Fruit fly (Drosophila melanogaster): ENCODE data around the gene alphaTub85E.

The alphaTub85E gene

DNA sequence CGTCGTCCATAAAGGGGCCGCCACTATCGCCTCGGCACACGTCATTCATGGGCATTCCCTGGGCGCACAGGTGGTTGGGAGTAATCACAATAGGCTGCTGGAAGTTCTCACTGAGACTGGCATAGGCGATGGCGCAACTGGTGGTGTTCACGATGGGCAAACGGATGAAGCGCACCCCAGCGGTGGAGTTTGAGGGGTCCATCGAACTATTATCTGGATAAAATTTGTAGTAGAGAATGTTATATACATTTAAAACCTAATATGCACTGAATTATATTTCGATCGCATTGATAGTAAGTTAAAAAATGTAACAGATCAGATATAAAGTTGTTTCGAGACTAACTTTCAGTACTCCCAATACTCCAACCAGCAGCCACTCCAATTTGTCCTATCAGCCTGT lies 10.2 kb upstream of the alphaTub85E start, which contains the start of gene CG31415:
Gene CG31415 (plus strand): TSS at position 301 of the 400 bp plus-strand sequence.
- no peak for TF ChIP-seq CG3919 (GFP tag; optimal IDR thresholded peaks at IDR 0.05)
- no peak for TF ChIP-seq ss (GFP tag; optimal IDR thresholded peaks at IDR 0.05)
- TF ChIP-seq CG1621 (tag; optimal IDR thresholded peaks at IDR 0.05), result no peak
- no peak for TF ChIP-seq Eip75B (GFP tag; optimal IDR thresholded peaks at IDR 0.05)
- TF ChIP-seq salr (GFP tag; optimal IDR thresholded peaks at IDR 0.05), result no peak
- no peak for TF ChIP-seq pdm3 (GFP tag; optimal IDR thresholded peaks at IDR 0.05)
- no peak for TF ChIP-seq cyc (GFP tag; optimal IDR thresholded peaks at IDR 0.05)
- no peak for TF ChIP-seq Gug (GFP tag; IDR thresholded peaks at IDR 0.05)
- no peak for TF ChIP-seq CG3032 (tag; optimal IDR thresholded peaks at IDR 0.05)
- no peak for TF ChIP-seq OdsH (GFP tag; optimal IDR thresholded peaks at IDR 0.05)
- TF ChIP-seq Met (GFP tag; optimal IDR thresholded peaks at IDR 0.05), result no peak
- no peak for TF ChIP-seq fkh (GFP tag; optimal IDR thresholded peaks at IDR 0.05)
- TF ChIP-seq CG4318 (GFP tag; optimal IDR thresholded peaks at IDR 0.05), result no peak
- no peak for TF ChIP-seq Hr4 (GFP tag; optimal IDR thresholded peaks at IDR 0.05)
- TF ChIP-seq CG16779 (tag; optimal IDR thresholded peaks at IDR 0.05), result no peak

DNA sequence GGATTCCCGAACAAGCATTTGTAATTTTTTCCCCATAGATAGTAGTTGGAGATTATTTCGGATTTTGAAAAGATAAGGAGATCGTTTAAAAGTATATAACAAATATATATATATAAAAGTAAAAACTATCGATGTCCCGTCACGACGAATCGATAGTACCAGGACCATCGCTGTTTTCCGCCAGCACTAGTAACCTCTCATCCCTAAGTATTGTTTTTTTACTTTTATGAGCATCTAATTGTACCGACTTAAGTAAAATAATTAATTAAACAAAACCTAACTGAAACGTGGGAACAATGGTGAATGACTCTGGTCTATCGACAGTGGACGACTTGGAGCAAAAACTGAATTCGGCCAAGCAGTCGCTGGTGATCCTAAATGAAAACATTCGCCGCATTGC lies 7.7 kb upstream of the alphaTub85E start, which contains the start of gene Pnn:
Gene Pnn (plus strand): TSS at position 187 of the 400 bp plus-strand sequence.
- TF ChIP-seq vri (GFP tag; optimal IDR thresholded peaks at IDR 0.05) (no peak), Eip78C (GFP tag) (peak; percentile 43)

DNA sequence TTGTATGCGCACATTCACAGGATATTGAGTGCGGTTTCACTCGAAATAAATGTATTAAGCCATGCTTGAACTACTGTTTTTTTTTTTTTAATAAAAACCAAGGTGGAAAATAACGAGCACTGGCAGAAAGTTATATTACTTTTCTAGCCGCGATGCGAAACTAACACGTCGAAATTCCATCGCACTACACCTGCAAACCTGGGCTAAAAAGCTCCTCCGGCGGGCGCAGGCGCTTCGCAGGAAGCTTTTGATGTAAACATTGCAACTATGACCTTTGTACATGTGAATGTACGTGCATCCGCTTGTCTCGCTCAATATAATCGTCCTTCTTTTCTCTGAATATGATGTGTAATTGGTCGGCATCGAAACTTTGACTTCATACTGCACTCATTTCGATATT lies 6.7 kb upstream of the alphaTub85E start, which contains the start of gene side-VII:
Gene side-VII (minus strand): TSS at position 187 of the 400 bp plus-strand sequence.
- TF ChIP-seq CG11294 (GFP tag; IDR thresholded peaks at IDR 0.05) (no peak), eg (GFP tag; IDR thresholded peaks at IDR 0.05) (no peak), CG8632 (GFP tag; optimal IDR thresholded peaks at IDR 0.05) (no peak), CG9139 (GFP tag; optimal IDR thresholded peaks at IDR 0.05) (no peak)

DNA sequence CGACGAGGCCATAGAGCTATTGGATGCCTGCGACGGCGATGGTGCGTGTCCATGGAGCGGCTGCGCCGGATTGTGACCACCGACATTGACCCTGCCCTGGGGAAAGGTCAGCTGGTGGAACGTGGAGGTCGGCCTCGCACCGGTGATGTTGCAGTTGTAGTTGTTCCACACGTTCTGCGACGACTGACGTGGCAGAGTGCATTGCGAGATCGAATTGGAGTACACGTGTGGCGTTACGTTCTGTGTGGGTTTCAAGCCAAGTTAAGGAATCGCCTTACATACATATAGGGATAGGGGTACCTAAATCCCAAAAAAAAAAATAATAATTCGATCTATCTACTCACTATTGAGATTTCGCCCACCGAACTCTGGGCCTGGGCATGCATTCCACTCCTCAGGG lies 2.1 kb upstream of the alphaTub85E start:
- TF ChIP-seq Smox (GFP tag; optimal IDR thresholded peaks at IDR 0.05), result no peak
- no peak for TF ChIP-seq fd85E (GFP tag; optimal IDR thresholded peaks at IDR 0.05)
- peak; percentile 54 for TF ChIP-seq svp (GFP tag)
- TF ChIP-seq CG11294 (GFP tag; IDR thresholded peaks at IDR 0.05), result no peak
- TF ChIP-seq CG6808 (GFP tag; optimal IDR thresholded peaks at IDR 0.05), result no peak
- TF ChIP-seq Hr38 (GFP tag; optimal IDR thresholded peaks at IDR 0.05), result no peak
- no peak for TF ChIP-seq spab (GFP tag; optimal IDR thresholded peaks at IDR 0.05)

DNA sequence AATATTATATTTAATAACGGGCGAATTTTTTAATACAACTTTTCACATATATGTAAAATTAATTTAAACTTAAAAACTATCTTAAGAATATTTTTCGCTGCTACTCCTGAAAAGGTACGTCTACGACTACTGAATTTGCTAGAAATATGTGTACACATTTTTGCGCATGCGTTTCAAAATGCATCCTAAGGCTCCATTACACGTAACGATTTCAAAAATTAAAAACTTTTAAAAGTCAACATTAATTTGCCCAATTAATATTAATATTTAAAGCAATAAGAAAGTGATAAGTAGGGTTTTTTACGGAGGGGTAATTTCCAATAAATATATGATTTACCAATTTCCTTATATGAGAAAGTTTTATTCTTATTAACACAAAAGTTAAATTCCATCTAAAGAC lies 2.3 kb downstream of the alphaTub85E start, which contains the start of gene FoxP:
Gene FoxP (minus strand): TSS at position 89 of the 400 bp plus-strand sequence.
- TF ChIP-seq spab (GFP tag; optimal IDR thresholded peaks at IDR 0.05), result no peak
- TF ChIP-seq dsx (GFP tag; optimal IDR thresholded peaks at IDR 0.05; ENCODE audit: poor library complexity, severe bottlenecking), result no peak
- TF ChIP-seq fkh (GFP tag; optimal IDR thresholded peaks at IDR 0.05), result no peak
- TF ChIP-seq Ets21C (GFP tag; optimal IDR thresholded peaks at IDR 0.05), result no peak
- TF ChIP-seq net (GFP tag; optimal IDR thresholded peaks at IDR 0.05), result no peak
- no peak for TF ChIP-seq svp (GFP tag)
- no peak for TF ChIP-seq CG8319 (GFP tag; optimal IDR thresholded peaks at IDR 0.05)
- no peak for TF ChIP-seq CG1621 (tag; optimal IDR thresholded peaks at IDR 0.05)
- no peak for TF ChIP-seq vri (GFP tag; optimal IDR thresholded peaks at IDR 0.05)
- TF ChIP-seq esn (GFP tag; optimal IDR thresholded peaks at IDR 0.05), result no peak
- TF ChIP-seq CG32006 (GFP tag; optimal IDR thresholded peaks at IDR 0.05), result no peak
- TF ChIP-seq CG10631 (GFP tag; optimal IDR thresholded peaks at IDR 0.05), result no peak
- no peak for TF ChIP-seq Eip78C (GFP tag)
- TF ChIP-seq achi (GFP tag; optimal IDR thresholded peaks at IDR 0.05), result no peak
- no peak for TF ChIP-seq CG6792 (GFP tag; optimal IDR thresholded peaks at IDR 0.05)
